Worm (Caenorhabditis elegans) whole organism, late embryonic: ENCODE data around the gene zipt-9.

Experiments used
- ama-1 ChIP-seq: fragments of 150-350 bp; optimal IDR thresholded peaks from 2 replicates; lab custom pipeline; 2014
- elt-2 ChIP-seq: sonication (generic microtip); optimal IDR thresholded peaks from 2 replicates; lab custom pipeline; 2016; ENCODE audit warnings: missing genetic modification reagents, missing genetic modification characterization, missing compliant biosample characterization
- hlh-13 ChIP-seq: fragments of 200-800 bp; sonication (Bioruptor generic); optimal IDR thresholded peaks from 2 replicates; lab custom pipeline; 2018; ENCODE audit warnings: mild to moderate bottlenecking, missing genetic modification characterization, missing compliant biosample characterization
- pha-2 ChIP-seq: sonication (generic microtip); optimal IDR thresholded peaks from 2 replicates; lab custom pipeline; 2017; ENCODE audit warnings: mild to moderate bottlenecking, missing genetic modification characterization, missing compliant biosample characterization

DNA sequence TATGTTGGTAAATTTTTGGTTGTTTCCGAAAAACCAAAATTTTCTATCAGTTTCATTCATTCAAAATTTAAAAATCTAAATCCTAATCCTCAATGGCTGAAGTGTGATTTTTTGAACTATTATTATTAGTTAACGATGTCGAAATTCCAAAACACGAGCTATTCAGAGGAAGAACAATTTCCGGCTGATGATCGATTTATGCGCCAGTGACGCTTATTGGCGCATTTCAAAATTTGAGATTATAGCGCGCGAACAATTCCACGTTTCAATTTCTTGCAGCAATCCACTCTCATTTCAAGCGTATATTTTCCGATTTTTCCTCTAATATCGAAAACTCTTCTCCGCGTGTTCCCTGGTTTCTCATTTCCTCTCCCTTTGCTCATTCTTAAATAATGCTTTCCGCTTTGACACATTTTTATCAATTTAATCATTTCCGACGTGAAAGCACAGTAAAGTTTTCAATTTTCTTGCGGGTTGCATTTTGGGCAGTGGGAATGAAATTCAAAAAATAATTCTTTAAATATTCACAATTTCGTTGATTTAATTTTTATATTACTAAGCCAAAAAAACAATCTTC, 50.6 kb downstream of the zipt-9 start:
- TF ChIP-seq hlh-13 (GFP tag; lab: Kevin White, UChicago) (no peak), ama-1 (lab: Kevin White, UChicago) (no peak), pha-2 (no peak), elt-2 (tag; lab: Kevin White, UChicago) (no peak)
